Worm (Caenorhabditis elegans) whole organism, dauer: ENCODE results near the gene T25B9.9.

Experiments used
- unc-62 ChIP-seq: sonication (generic microtip); optimal IDR thresholded peaks from 2 replicates; lab custom pipeline; 2017; ENCODE audit warnings: missing biosample characterization, missing genetic modification reagents, missing genetic modification characterization

T25B9.9 gene

ce11 chrIV:10811388-10811787 lies 41.9 kb downstream of the T25B9.9 start:
- no peak for TF ChIP-seq unc-62

ce11 chrIV:10812099-10812498 lies 42.6 kb downstream of the T25B9.9 start, which contains the start of gene miz-1:
miz-1 (plus strand) TSS chrIV:10812399.
- no peak for TF ChIP-seq unc-62

ce11 chrIV:10815950-10816349 lies 46.5 kb downstream of the T25B9.9 start:
- TF ChIP-seq unc-62 = no peak

- no peak for TF ChIP-seq unc-62
Measured at ce11 chrIV:10817030-10817429, 47.6 kb downstream of the T25B9.9 start.

ce11 chrIV:10819049-10819448 lies 49.6 kb downstream of the T25B9.9 start:
- TF ChIP-seq unc-62 = no peak

ce11 chrIV:10820114-10820513 lies 50.7 kb downstream of the T25B9.9 start:
- TF ChIP-seq unc-62 = no peak

ce11 chrIV:10820837-10821671 lies 51.6 kb downstream of the T25B9.9 start:
- TF ChIP-seq unc-62 = no peak

- TF ChIP-seq unc-62 = peak; percentile 71
Measured at ce11 chrIV:10821672-10822304, 52.3 kb downstream of the T25B9.9 start.

- TF ChIP-seq unc-62 = no peak
Measured at ce11 chrIV:10825383-10825782, 55.9 kb downstream of the T25B9.9 start.

ce11 chrIV:10826029-10826428 lies 56.6 kb downstream of the T25B9.9 start:
- no peak for TF ChIP-seq unc-62
